Fruit fly (Drosophila melanogaster) whole organism, embryonic: ENCODE results near the gene PIG-U.

Experiments
- Antp ChIP-seq: fragments of 200-800 bp; sonication (Bioruptor generic); optimal IDR thresholded peaks from 3 replicates; lab custom pipeline; 2016; ENCODE audit warnings: missing biosample characterization, missing genetic modification characterization
- Asciz ChIP-seq: fragments of 200-800 bp; sonication (Bioruptor generic); optimal IDR thresholded peaks from 2 replicates; lab custom pipeline; 2017; ENCODE audit warnings: missing biosample characterization, mild to moderate bottlenecking, missing genetic modification characterization, missing genetic modification reagents
- CG1024 ChIP-seq: fragments of 200-800 bp; sonication (Bioruptor generic); IDR thresholded peaks from 2 replicates; pipeline ENCODE4 v1.3.6; 2022; ENCODE audit warnings: missing biosample characterization, missing genetic modification characterization
- CG10274 ChIP-seq: fragments of 200-800 bp; sonication (Bioruptor generic); optimal IDR thresholded peaks from 3 replicates; lab custom pipeline; 2017; ENCODE audit warnings: missing biosample characterization, mild to moderate bottlenecking, missing genetic modification characterization
- CG12299 ChIP-seq: fragments of 200-800 bp; sonication (Bioruptor generic); optimal IDR thresholded peaks from 2 replicates; lab custom pipeline; 2018; ENCODE audit warnings: missing biosample characterization, mild to moderate bottlenecking, missing genetic modification characterization
- CG13775 ChIP-seq: fragments of 200-800 bp; sonication (Bioruptor generic); optimal IDR thresholded peaks from 3 replicates; lab custom pipeline; 2017; ENCODE audit warnings: missing biosample characterization, mild to moderate bottlenecking, missing genetic modification characterization
- CG18011 ChIP-seq: fragments of 200-800 bp; sonication (Bioruptor generic); optimal IDR thresholded peaks from 2 replicates; lab custom pipeline; 2017; ENCODE audit warnings: missing biosample characterization, missing genetic modification characterization, mild to moderate bottlenecking, moderate library complexity, missing genotype
- CG2889 ChIP-seq: fragments of 200-800 bp; sonication (Bioruptor generic); IDR thresholded peaks from 3 replicates; pipeline ENCODE4 v1.3.6; 2022; ENCODE audit warnings: missing biosample characterization, missing genetic modification characterization
- CG3847 ChIP-seq: fragments of 200-800 bp; sonication (Bioruptor generic); IDR thresholded peaks from 2 replicates; pipeline ENCODE4 v1.3.6; 2022; ENCODE audit warnings: missing biosample characterization, missing genetic modification characterization
- CG4328 ChIP-seq: fragments of 200-800 bp; sonication (Bioruptor generic); optimal IDR thresholded peaks from 3 replicates; lab custom pipeline; 2017; ENCODE audit warnings: missing biosample characterization, missing genetic modification reagents, missing genetic modification characterization
- CG4707 ChIP-seq: fragments of 200-800 bp; sonication (Bioruptor generic); optimal IDR thresholded peaks from 2 replicates; lab custom pipeline; 2018; ENCODE audit warnings: missing biosample characterization, mild to moderate bottlenecking, missing genetic modification characterization, moderate library complexity
- CG7839 ChIP-seq: fragments of 200-800 bp; sonication (Bioruptor generic); optimal IDR thresholded peaks from 3 replicates; lab custom pipeline; 2018; ENCODE audit warnings: missing biosample characterization, mild to moderate bottlenecking, missing genetic modification characterization, moderate library complexity
- CG8290 ChIP-seq, 3 experiments: fragments of 200-800 bp; sonication (Bioruptor generic); optimal IDR thresholded peaks; 2 replicates each; lab custom pipeline; 2016 to 2019; ENCODE audit warnings: missing biosample characterization in 3 of 3, missing genetic modification characterization in 3 of 3, mild to moderate bottlenecking in 2 of 3, moderate library complexity in 1 of 3
- CG9727 ChIP-seq: fragments of 200-800 bp; sonication (Bioruptor generic); optimal IDR thresholded peaks from 3 replicates; lab custom pipeline; 2017; ENCODE audit warnings: missing biosample characterization, mild to moderate bottlenecking, missing genetic modification characterization
- CHES-1-like ChIP-seq: fragments of 200-800 bp; sonication (Bioruptor generic); optimal IDR thresholded peaks from 2 replicates; lab custom pipeline; 2016; ENCODE audit warnings: missing biosample characterization, missing genetic modification characterization
- CTCF ChIP-seq: fragments of 200-800 bp; sonication (Bioruptor generic); optimal IDR thresholded peaks from 2 replicates; lab custom pipeline; 2017; ENCODE audit warnings: missing biosample characterization, mild to moderate bottlenecking, missing genetic modification characterization, moderate library complexity
- Dad ChIP-seq: fragments of 200-800 bp; sonication (Bioruptor generic); optimal IDR thresholded peaks from 3 replicates; lab custom pipeline; 2016; ENCODE audit warnings: missing biosample characterization, missing genetic modification characterization
- Drgx ChIP-seq: fragments of 200-800 bp; sonication (Bioruptor generic); IDR thresholded peaks from 2 replicates; pipeline ENCODE4 v1.3.6; 2022; ENCODE audit warnings: missing biosample characterization, missing genetic modification characterization
- Ets65A ChIP-seq: fragments of 200-800 bp; sonication (Bioruptor generic); peaks from one replicate; lab custom pipeline; 2016; ENCODE audit warnings: missing biosample characterization, missing genetic modification characterization
- Fer2 ChIP-seq: fragments of 200-800 bp; sonication (Bioruptor generic); optimal IDR thresholded peaks from 2 replicates; lab custom pipeline; 2018; ENCODE audit warnings: missing biosample characterization, mild to moderate bottlenecking, missing genetic modification characterization, moderate library complexity
- GATAe ChIP-seq: fragments of 200-800 bp; sonication (Bioruptor generic); conservative IDR thresholded peaks from 2 replicates; pipeline ENCODE4 v1.3.6; 2022; ENCODE audit warnings: missing biosample characterization, missing genetic modification characterization
- Hr3 ChIP-seq: fragments of 200-800 bp; sonication (Bioruptor generic); optimal IDR thresholded peaks from 3 replicates; lab custom pipeline; 2016; ENCODE audit warnings: missing biosample characterization, missing genetic modification characterization
- Hr39 ChIP-seq: fragments of >200 bp; optimal IDR thresholded peaks from 2 replicates; lab custom pipeline; 2017
- Hr51 ChIP-seq, 2 experiments: fragments of 200-800 bp; sonication (Bioruptor generic); optimal IDR thresholded peaks; 2 replicates in 1 of 2; 3 replicates in 1 of 2; lab custom pipeline; 2016 to 2018; ENCODE audit warnings: missing biosample characterization in 2 of 2, missing genetic modification characterization in 2 of 2, mild to moderate bottlenecking in 1 of 2, moderate library complexity in 1 of 2
- Lim3 ChIP-seq: fragments of 200-800 bp; sonication (Bioruptor generic); IDR thresholded peaks from 2 replicates; pipeline ENCODE4 v1.3.6; 2022; ENCODE audit warnings: missing biosample characterization, missing genetic modification characterization
- Max ChIP-seq: fragments of 200-800 bp; sonication (Bioruptor generic); optimal IDR thresholded peaks from 2 replicates; lab custom pipeline; 2016; ENCODE audit warnings: missing biosample characterization, mild to moderate bottlenecking, missing genetic modification characterization
- Med ChIP-seq: fragments of 200-800 bp; sonication (Bioruptor generic); peaks from one replicate; lab custom pipeline; 2016; ENCODE audit warnings: missing biosample characterization, missing genetic modification characterization, mild to moderate bottlenecking, inconsistent platforms, moderate library complexity
- ap ChIP-seq: fragments of 200-800 bp; sonication (Bioruptor generic); IDR thresholded peaks from 2 replicates; pipeline ENCODE4 v1.3.6; 2022; ENCODE audit warnings: missing biosample characterization, missing genetic modification characterization
- ash1 ChIP-seq: fragments of 200-800 bp; sonication (Bioruptor generic); optimal IDR thresholded peaks from 2 replicates; lab custom pipeline; 2018; ENCODE audit warnings: missing biosample characterization, mild to moderate bottlenecking, missing genetic modification characterization
- bab2 ChIP-seq: fragments of 200-800 bp; sonication (Bioruptor generic); optimal IDR thresholded peaks from 2 replicates; lab custom pipeline; 2016; ENCODE audit warnings: missing biosample characterization, missing genetic modification characterization
- btn ChIP-seq: fragments of 200-800 bp; sonication (Bioruptor generic); optimal IDR thresholded peaks from 2 replicates; lab custom pipeline; 2016; ENCODE audit warnings: missing biosample characterization, missing genetic modification characterization
- cas ChIP-seq: fragments of 200-800 bp; sonication (Bioruptor generic); IDR thresholded peaks from 2 replicates; pipeline ENCODE4 v1.3.6; 2022; ENCODE audit warnings: missing biosample characterization, missing genetic modification characterization
- cwo ChIP-seq: fragments of 200-800 bp; sonication (Bioruptor generic); optimal IDR thresholded peaks from 3 replicates; lab custom pipeline; 2017; ENCODE audit warnings: missing biosample characterization, missing genetic modification characterization, mild to moderate bottlenecking, moderate library complexity, missing genetic modification reagents
- dmrt99B ChIP-seq: fragments of 200-800 bp; sonication (Bioruptor generic); optimal IDR thresholded peaks from 2 replicates; lab custom pipeline; 2018; ENCODE audit warnings: missing biosample characterization, mild to moderate bottlenecking, missing genetic modification characterization, moderate library complexity
- eve ChIP-seq, 2 experiments: fragments of >200 bp; optimal IDR thresholded peaks; 2 replicates each; lab custom pipeline; 2017; ENCODE audit warnings: missing biosample characterization in 2 of 2, missing genetic modification characterization in 2 of 2
- fd96Cb ChIP-seq: fragments of 200-800 bp; sonication (Bioruptor generic); optimal IDR thresholded peaks from 2 replicates; lab custom pipeline; 2018; ENCODE audit warnings: missing biosample characterization, mild to moderate bottlenecking, missing genetic modification characterization, moderate library complexity
- fru ChIP-seq: fragments of >200 bp; optimal IDR thresholded peaks from 2 replicates; lab custom pipeline; 2017
- fu2 ChIP-seq: fragments of 200-800 bp; sonication (Bioruptor generic); optimal IDR thresholded peaks from 2 replicates; lab custom pipeline; 2016; ENCODE audit warnings: missing biosample characterization, missing genetic modification characterization
- lilli ChIP-seq: fragments of 200-800 bp; sonication (Bioruptor generic); optimal IDR thresholded peaks from 3 replicates; lab custom pipeline; 2016; ENCODE audit warnings: missing biosample characterization, missing genetic modification characterization
- mam ChIP-seq: fragments of 200-800 bp; sonication (Bioruptor generic); optimal IDR thresholded peaks from 3 replicates; lab custom pipeline; 2016; ENCODE audit warnings: missing biosample characterization, missing genetic modification characterization
- nau ChIP-seq: fragments of 200-800 bp; sonication (Bioruptor generic); optimal IDR thresholded peaks from 3 replicates; lab custom pipeline; 2017; ENCODE audit warnings: missing biosample characterization, mild to moderate bottlenecking, missing genetic modification characterization, missing genetic modification reagents
- oc ChIP-seq: fragments of 200-800 bp; sonication (Bioruptor generic); optimal IDR thresholded peaks from 2 replicates; lab custom pipeline; 2018; ENCODE audit warnings: missing biosample characterization, mild to moderate bottlenecking, missing genetic modification characterization, moderate library complexity
- pan ChIP-seq, 4 experiments: fragments of >200 bp in 3 of 4; fragments of 200-800 bp in 1 of 4; sonication (Bioruptor generic) in 1 of 4; optimal IDR thresholded peaks in 3 of 4; IDR thresholded peaks in 1 of 4; 2 replicates each; pipeline versions ENCODE4 v1.3.6 to Lab custom; 2017 to 2022; ENCODE audit warnings: missing biosample characterization in 2 of 4, missing genetic modification characterization in 2 of 4, mixed read lengths in 1 of 4
- psq ChIP-seq: fragments of 200-800 bp; sonication (Bioruptor generic); optimal IDR thresholded peaks from 2 replicates; lab custom pipeline; 2017; ENCODE audit warnings: missing biosample characterization, missing genetic modification characterization
- sna ChIP-seq: fragments of 200-800 bp; sonication (Bioruptor generic); IDR thresholded peaks from 2 replicates; pipeline ENCODE4 v1.3.6; 2022; ENCODE audit warnings: missing biosample characterization, missing genetic modification characterization; ENCODE audit not compliant: partially characterized antibody
- ssp ChIP-seq: fragments of 200-800 bp; sonication (Bioruptor generic); IDR thresholded peaks from 2 replicates; pipeline ENCODE4 v1.3.6; 2022; ENCODE audit warnings: missing biosample characterization, missing genetic modification characterization
- tup ChIP-seq: fragments of 200-800 bp; sonication (Bioruptor generic); optimal IDR thresholded peaks from 2 replicates; lab custom pipeline; 2016; ENCODE audit warnings: missing biosample characterization, mild to moderate bottlenecking, missing genetic modification characterization, moderate library complexity
- twi ChIP-seq: fragments of 200-800 bp; optimal IDR thresholded peaks from 2 replicates; lab custom pipeline; 2019; ENCODE audit warnings: missing biosample characterization, mild to moderate bottlenecking, missing genetic modification characterization, moderate library complexity

The PIG-U gene

dm6 chr2L:8541469-8542233, 26.8 kb downstream of the PIG-U start, which contains the start of gene Sema1a (continued):
- TF ChIP-seq mam = peak; percentile 87
- TF ChIP-seq dmrt99B (tag; lab: Kevin White, UChicago) = peak; percentile 57
- TF ChIP-seq CG4328 = no peak
- TF ChIP-seq CTCF (GFP tag; lab: Kevin White, UChicago) = peak; percentile 40
- TF ChIP-seq CG7839 = peak; percentile 64
- TF ChIP-seq ssp (GFP tag; lab: Robert Waterston, UW) = peak; percentile 27
- peak; percentile 30 for TF ChIP-seq CG9727 (GFP tag; lab: Kevin White, UChicago)
- peak; percentile 27 for TF ChIP-seq Asciz (GFP tag; lab: Kevin White, UChicago)
- TF ChIP-seq fru = no peak
- no peak for TF ChIP-seq Fer2 (tag; lab: Kevin White, UChicago)
- TF ChIP-seq cwo (GFP tag; lab: Kevin White, UChicago) = no peak
- TF ChIP-seq CG8290 (GFP tag; optimal IDR thresholded peaks at IDR 0.05; lab: Kevin White, UChicago) = peak; percentile 65
- peak; percentile 35 to 89 for TF ChIP-seq CG8290 (tag; optimal IDR thresholded peaks at IDR 0.05; lab: Kevin White, UChicago)
- TF ChIP-seq eve (GFP tag; optimal IDR thresholded peaks at IDR 0.05; lab: Kevin White, UChicago) = peak in 1 of 2 experiments; percentile 53
- peak; percentile 90 for TF ChIP-seq Med (GFP tag; lab: Kevin White, UChicago)
- TF ChIP-seq sna = peak; percentile 81
- TF ChIP-seq Hr3 (GFP tag; lab: Kevin White, UChicago) = peak; percentile 47
- peak; percentile 39; the same call in 1 of the 2 replicates for TF ChIP-seq GATAe (GFP tag; lab: Robert Waterston, UW)
- peak in 1 of 2 experiments; percentile 54 for TF ChIP-seq pan (optimal IDR thresholded peaks at IDR 0.05; lab: Kevin White, UChicago)
- peak in 1 of 2 experiments; percentile 81 for TF ChIP-seq pan (GFP tag; optimal IDR thresholded peaks at IDR 0.05 in 1 of 2, IDR thresholded peaks at IDR 0.05 in 1 of 2)
- peak; percentile 65 for TF ChIP-seq Drgx (GFP tag; lab: Robert Waterston, UW)
- no peak for TF ChIP-seq psq
- TF ChIP-seq ap (GFP tag; lab: Robert Waterston, UW) = 0 out of 2 replicates have a peak, but pooled peaks have one; percentile 40
- TF ChIP-seq CG12299 = no peak
- peak; percentile 17 to 58 for TF ChIP-seq Hr51 (GFP tag; optimal IDR thresholded peaks at IDR 0.05; lab: Kevin White, UChicago)
- no peak for TF ChIP-seq Hr39 (lab: Kevin White, UChicago)
- TF ChIP-seq CHES-1-like (GFP tag; lab: Kevin White, UChicago) = peak; percentile 12
- peak; percentile 25 for TF ChIP-seq CG4707
- TF ChIP-seq CG18011 (GFP tag; lab: Kevin White, UChicago) = no peak
- peak; percentile 30 for TF ChIP-seq Dad (GFP tag; lab: Kevin White, UChicago)
- no peak for TF ChIP-seq Max (GFP tag; lab: Kevin White, UChicago)
- peak; percentile 47 for TF ChIP-seq nau (GFP tag; lab: Kevin White, UChicago)
- TF ChIP-seq ash1 (GFP tag; lab: Kevin White, UChicago) = no peak
- peak; percentile 92 for TF ChIP-seq oc
- peak; percentile 41 for TF ChIP-seq twi
- peak; percentile 87 for TF ChIP-seq Antp
- peak; percentile 15 for TF ChIP-seq bab2 (GFP tag; lab: Kevin White, UChicago)
- TF ChIP-seq fd96Cb (tag; lab: Kevin White, UChicago) = peak; percentile 44
- 0 out of 2 replicates have a peak, but pooled peaks have one; percentile 38 for TF ChIP-seq cas (GFP tag; lab: Robert Waterston, UW)
- no peak for TF ChIP-seq Lim3
- peak; percentile 22 for TF ChIP-seq fu2 (GFP tag; lab: Kevin White, UChicago)
- TF ChIP-seq tup (GFP tag; lab: Kevin White, UChicago) = no peak
- no peak for TF ChIP-seq CG10274 (GFP tag; lab: Kevin White, UChicago)
- TF ChIP-seq CG3847 (GFP tag; lab: Robert Waterston, UW) = no peak; the same call in 1 of the 2 replicates
- TF ChIP-seq CG2889 (GFP tag; lab: Robert Waterston, UW) = peak; percentile 33; the same call in 2 of the 3 replicates
- TF ChIP-seq CG13775 = peak; percentile 66
- peak; percentile 71 for TF ChIP-seq lilli (GFP tag; lab: Kevin White, UChicago)
- peak; percentile 41; the same call in 1 of the 2 replicates for TF ChIP-seq CG1024 (GFP tag; lab: Robert Waterston, UW)
- TF ChIP-seq Ets65A (GFP tag; lab: Kevin White, UChicago) = peak; percentile 94
- TF ChIP-seq btn (GFP tag; lab: Kevin White, UChicago) = no peak
